Worm (Caenorhabditis elegans) whole organism, mixed stage, embryonic: ENCODE results near the gene str-207.

Source experiments
- M03D4.4 ChIP-seq: sonication (generic microtip); optimal IDR thresholded peaks from 2 replicates; lab custom pipeline; 2017; ENCODE audit warnings: mild to moderate bottlenecking, missing genetic modification characterization, missing compliant biosample characterization
- bed-3 ChIP-seq: fragments of 200-800 bp; sonication (Bioruptor generic); optimal IDR thresholded peaks from 3 replicates; lab custom pipeline; 2018; ENCODE audit warnings: mild to moderate bottlenecking, missing genetic modification characterization, moderate library complexity, missing compliant biosample characterization
- blmp-1 ChIP-seq: fragments of 150-350 bp; optimal IDR thresholded peaks from 2 replicates; lab custom pipeline; 2014; ENCODE audit warnings: missing biosample characterization, missing genetic modification characterization
- ceh-39 ChIP-seq: fragments of 150-350 bp; optimal IDR thresholded peaks from 2 replicates; lab custom pipeline; 2014; ENCODE audit warnings: missing biosample characterization, missing genetic modification characterization
- ces-1 ChIP-seq: fragments of 150-350 bp; optimal IDR thresholded peaks from 2 replicates; lab custom pipeline; 2014; ENCODE audit warnings: missing biosample characterization, missing genetic modification reagents, missing genetic modification characterization
- cnd-1 ChIP-seq: fragments of 200-800 bp; sonication (Bioruptor generic); optimal IDR thresholded peaks from 2 replicates; lab custom pipeline; 2018; ENCODE audit warnings: mild to moderate bottlenecking, missing genetic modification characterization, missing compliant biosample characterization
- drap-1 ChIP-seq: fragments of 200-800 bp; sonication (Bioruptor generic); optimal IDR thresholded peaks from 3 replicates; lab custom pipeline; 2018; ENCODE audit warnings: mild to moderate bottlenecking, missing genetic modification characterization, missing compliant biosample characterization
- elt-1 ChIP-seq: sonication (generic microtip); optimal IDR thresholded peaks from 2 replicates; lab custom pipeline; 2017; ENCODE audit warnings: missing genetic modification characterization, mild to moderate bottlenecking, missing compliant biosample characterization, antibody characterized with exemption, moderate library complexity, borderline replicate concordance; ENCODE audit not compliant: insufficient read depth
- elt-3 ChIP-seq: fragments of 150-350 bp; optimal IDR thresholded peaks from 2 replicates; lab custom pipeline; 2014; ENCODE audit warnings: missing biosample characterization, missing genetic modification characterization
- flh-1 ChIP-seq: fragments of 200-800 bp; sonication (Bioruptor generic); optimal IDR thresholded peaks from 2 replicates; lab custom pipeline; 2018; ENCODE audit warnings: mild to moderate bottlenecking, missing genetic modification characterization, moderate library complexity, missing compliant biosample characterization
- ham-2 ChIP-seq: fragments of 200-800 bp; sonication (Bioruptor generic); optimal IDR thresholded peaks from 2 replicates; lab custom pipeline; 2018; ENCODE audit warnings: mild to moderate bottlenecking, missing genetic modification characterization, missing compliant biosample characterization
- hlh-1 ChIP-seq: fragments of 150-350 bp; optimal IDR thresholded peaks from 2 replicates; lab custom pipeline; 2014; ENCODE audit warnings: missing biosample characterization, missing genetic modification reagents, missing genetic modification characterization
- lin-13 ChIP-seq: fragments of 150-350 bp; optimal IDR thresholded peaks from 2 replicates; lab custom pipeline; 2014; ENCODE audit warnings: missing biosample characterization, missing genetic modification characterization
- lin-32 ChIP-seq: fragments of 200-800 bp; sonication (Bioruptor generic); optimal IDR thresholded peaks from 2 replicates; lab custom pipeline; 2018; ENCODE audit warnings: mild to moderate bottlenecking, missing genetic modification characterization, missing compliant biosample characterization
- mab-5 ChIP-seq: fragments of 150-350 bp; optimal IDR thresholded peaks from 2 replicates; lab custom pipeline; 2014; ENCODE audit warnings: missing biosample characterization, missing genetic modification characterization
- mep-1 ChIP-seq: fragments of 150-350 bp; optimal IDR thresholded peaks from 2 replicates; lab custom pipeline; 2017; ENCODE audit warnings: missing biosample characterization, missing genetic modification reagents, missing genetic modification characterization, inconsistent platforms
- mls-2 ChIP-seq: sonication (generic microtip); optimal IDR thresholded peaks from 2 replicates; lab custom pipeline; 2016; ENCODE audit warnings: mild to moderate bottlenecking, missing genetic modification characterization, moderate library complexity, missing compliant biosample characterization
- nhr-12 ChIP-seq: fragments of 150-350 bp; optimal IDR thresholded peaks from 2 replicates; lab custom pipeline; 2014; ENCODE audit warnings: missing biosample characterization, missing genetic modification characterization
- nhr-2 ChIP-seq: fragments of 150-350 bp; optimal IDR thresholded peaks from 2 replicates; lab custom pipeline; 2014; ENCODE audit warnings: missing biosample characterization, missing genetic modification characterization
- nhr-237 ChIP-seq: fragments of 150-350 bp; optimal IDR thresholded peaks from 2 replicates; lab custom pipeline; 2014; ENCODE audit warnings: missing biosample characterization, missing genetic modification characterization
- nhr-28 ChIP-seq: fragments of 150-350 bp; optimal IDR thresholded peaks from 2 replicates; lab custom pipeline; 2014; ENCODE audit warnings: missing biosample characterization, missing genetic modification characterization
- nhr-76 ChIP-seq: sonication (generic microtip); optimal IDR thresholded peaks from 2 replicates; lab custom pipeline; 2017; ENCODE audit warnings: missing biosample characterization, missing genetic modification characterization
- pha-4 ChIP-seq: fragments of 150-350 bp; optimal IDR thresholded peaks from 2 replicates; lab custom pipeline; 2018; ENCODE audit warnings: missing biosample characterization, missing genetic modification reagents, missing genetic modification characterization
- sem-2 ChIP-seq: fragments of 200-800 bp; sonication (Bioruptor generic); optimal IDR thresholded peaks from 2 replicates; lab custom pipeline; 2018; ENCODE audit warnings: mild to moderate bottlenecking, missing genetic modification characterization, missing compliant biosample characterization
- snpc-4 ChIP-seq: fragments of 150-350 bp; optimal IDR thresholded peaks from 2 replicates; lab custom pipeline; 2014; ENCODE audit warnings: missing biosample characterization, missing genetic modification characterization
- sptf-1 ChIP-seq: sonication (generic microtip); optimal IDR thresholded peaks from 2 replicates; lab custom pipeline; 2017; ENCODE audit warnings: mild to moderate bottlenecking, missing genetic modification characterization, moderate library complexity, missing compliant biosample characterization
- unc-120 ChIP-seq: sonication (generic microtip); optimal IDR thresholded peaks from 2 replicates; lab custom pipeline; 2017; ENCODE audit warnings: missing genetic modification characterization, missing compliant biosample characterization; ENCODE audit not compliant: poor library complexity, severe bottlenecking
- unc-39 ChIP-seq: fragments of 150-350 bp; optimal IDR thresholded peaks from 2 replicates; lab custom pipeline; 2014; ENCODE audit warnings: missing biosample characterization, missing genetic modification characterization
- unc-62 ChIP-seq: fragments of 150-350 bp; optimal IDR thresholded peaks from 2 replicates; lab custom pipeline; 2014; ENCODE audit warnings: missing biosample characterization, missing genetic modification reagents, missing genetic modification characterization
- zip-8 ChIP-seq: fragments of 150-350 bp; optimal IDR thresholded peaks from 2 replicates; lab custom pipeline; 2014; ENCODE audit warnings: missing biosample characterization, missing genetic modification characterization
- ztf-11 ChIP-seq: fragments of 150-350 bp; optimal IDR thresholded peaks from 2 replicates; lab custom pipeline; 2014; ENCODE audit warnings: missing biosample characterization, missing genetic modification characterization

Gene str-207

ce11 chrV:4983091-4983490, 31.6 kb downstream of the str-207 start, which contains the start of gene srsx-13:
Gene srsx-13, minus strand, starts transcription at chrV:4983191.
- TF ChIP-seq ztf-11 (no peak), nhr-76 (tag; lab: Kevin White, UChicago) (no peak), mab-5 (tag; lab: Kevin White, UChicago) (no peak), unc-62 (GFP tag; lab: Kevin White, UChicago) (no peak), nhr-28 (tag; lab: Kevin White, UChicago) (no peak), flh-1 (GFP tag; lab: Kevin White, UChicago) (no peak), lin-13 (tag; lab: Kevin White, UChicago) (no peak), zip-8 (tag; lab: Kevin White, UChicago) (no peak), elt-3 (no peak), nhr-2 (tag; lab: Kevin White, UChicago) (no peak), mep-1 (tag; lab: Kevin White, UChicago) (no peak), ces-1 (GFP tag; lab: Kevin White, UChicago) (no peak), M03D4.4 (tag; lab: Kevin White, UChicago) (no peak), nhr-12 (tag; lab: Kevin White, UChicago) (no peak), blmp-1 (tag; lab: Kevin White, UChicago) (no peak), snpc-4 (tag; lab: Kevin White, UChicago) (no peak)

ce11 chrV:4987097-4987496, 35.6 kb downstream of the str-207 start, which contains the start of gene ncx-8:
Gene ncx-8, minus strand, starts transcription at chrV:4987197.
- TF ChIP-seq sptf-1 (tag; lab: Kevin White, UChicago) (no peak), pha-4 (no peak), elt-1 (tag; lab: Kevin White, UChicago) (no peak), nhr-12 (tag; lab: Kevin White, UChicago) (no peak), elt-3 (no peak)
- TF ChIP-seq, all 35 proteins: peak for 0

ce11 chrV:4995155-4995554, 43.6 kb downstream of the str-207 start, which contains the start of gene ncx-9:
Gene ncx-9, minus strand, starts transcription at chrV:4995255.
- no peak for TF ChIP-seq blmp-1 (tag; lab: Kevin White, UChicago)
- TF ChIP-seq unc-39 (tag; lab: Kevin White, UChicago) = no peak
- no peak for TF ChIP-seq ceh-39 (tag; lab: Kevin White, UChicago)
- TF ChIP-seq ces-1 (GFP tag; lab: Kevin White, UChicago) = no peak
- TF ChIP-seq unc-120 (tag; lab: Kevin White, UChicago) = no peak
- TF ChIP-seq lin-13 (tag; lab: Kevin White, UChicago) = no peak

- TF ChIP-seq nhr-237 (tag; lab: Kevin White, UChicago) (no peak), unc-39 (tag; lab: Kevin White, UChicago) (no peak), sptf-1 (tag; lab: Kevin White, UChicago) (no peak), snpc-4 (tag; lab: Kevin White, UChicago) (no peak), M03D4.4 (tag; lab: Kevin White, UChicago) (no peak), bed-3 (GFP tag; lab: Kevin White, UChicago) (no peak), mls-2 (tag; lab: Kevin White, UChicago) (no peak), elt-3 (no peak), ham-2 (GFP tag; lab: Kevin White, UChicago) (no peak), unc-62 (GFP tag; lab: Kevin White, UChicago) (no peak), hlh-1 (tag; lab: Kevin White, UChicago) (no peak), flh-1 (GFP tag; lab: Kevin White, UChicago) (no peak), ztf-11 (no peak), zip-8 (tag; lab: Kevin White, UChicago) (no peak), mab-5 (tag; lab: Kevin White, UChicago) (no peak), nhr-12 (tag; lab: Kevin White, UChicago) (no peak), mep-1 (tag; lab: Kevin White, UChicago) (no peak), cnd-1 (tag; lab: Kevin White, UChicago) (no peak)
These were observed 48.9 kb downstream of the str-207 start, which contains the start of gene ugt-7 for ce11 chrV:5000406-5000805. Gene ugt-7, minus strand, starts transcription at chrV:5000566.

- TF ChIP-seq mab-5 (tag; lab: Kevin White, UChicago) (no peak), sem-2 (no peak), unc-120 (tag; lab: Kevin White, UChicago) (no peak), lin-32 (GFP tag; lab: Kevin White, UChicago) (no peak), nhr-28 (tag; lab: Kevin White, UChicago) (no peak), ztf-11 (no peak), blmp-1 (tag; lab: Kevin White, UChicago) (no peak), ces-1 (GFP tag; lab: Kevin White, UChicago) (no peak), sptf-1 (tag; lab: Kevin White, UChicago) (no peak), drap-1 (GFP tag; lab: Kevin White, UChicago) (no peak)
These were observed 49.9 kb downstream of the str-207 start, which contains the start of gene srr-8 for ce11 chrV:5001386-5001785. Gene srr-8, plus strand, starts transcription at chrV:5001686.
